Worm (Caenorhabditis elegans) whole organism, late embryonic: ENCODE measurements around the gene F37A8.2.
A peak's percentile ranks its signal among the peaks of the same experiment; 100 is the strongest.

Experiments used
- C38D4.7 ChIP-seq: fragments of 200-800 bp; sonication (Bioruptor generic); optimal IDR thresholded peaks from 2 replicates; lab custom pipeline; 2018; ENCODE audit warnings: mild to moderate bottlenecking, missing genetic modification characterization, moderate library complexity, missing compliant biosample characterization
- F13H6.1 ChIP-seq: sonication (generic microtip); optimal IDR thresholded peaks from 2 replicates; lab custom pipeline; 2016; ENCODE audit warnings: missing genetic modification characterization, missing compliant biosample characterization
- K02D7.2 ChIP-seq: sonication (generic microtip); optimal IDR thresholded peaks from 2 replicates; lab custom pipeline; 2017; ENCODE audit warnings: mild to moderate bottlenecking, missing genetic modification characterization, missing compliant biosample characterization
- K09A11.1 ChIP-seq: sonication (generic microtip); optimal IDR thresholded peaks from 2 replicates; lab custom pipeline; 2017; ENCODE audit warnings: antibody characterized with exemption, mild to moderate bottlenecking, missing genetic modification characterization, missing compliant biosample characterization; ENCODE audit not compliant: insufficient read depth
- ahr-1 ChIP-seq: sonication (generic microtip); optimal IDR thresholded peaks from 2 replicates; lab custom pipeline; 2016; ENCODE audit warnings: missing genetic modification characterization, missing compliant biosample characterization
- ceh-18 ChIP-seq: sonication (generic microtip); optimal IDR thresholded peaks from 2 replicates; lab custom pipeline; 2016; ENCODE audit warnings: missing genetic modification characterization, missing compliant biosample characterization
- ceh-19 ChIP-seq: fragments of 200-800 bp; sonication (Bioruptor generic); optimal IDR thresholded peaks from 2 replicates; lab custom pipeline; 2018; ENCODE audit warnings: mild to moderate bottlenecking, missing genetic modification characterization, missing compliant biosample characterization
- ceh-2 ChIP-seq: sonication (generic microtip); optimal IDR thresholded peaks from 2 replicates; lab custom pipeline; 2016; ENCODE audit warnings: missing genotype, missing genetic modification characterization, missing compliant biosample characterization
- ceh-31 ChIP-seq: sonication (generic microtip); optimal IDR thresholded peaks from 2 replicates; lab custom pipeline; 2016; ENCODE audit warnings: missing genetic modification characterization, missing compliant biosample characterization
- ceh-34 ChIP-seq: sonication (generic microtip); optimal IDR thresholded peaks from 2 replicates; lab custom pipeline; 2016; ENCODE audit warnings: mild to moderate bottlenecking, missing genetic modification characterization, missing compliant biosample characterization
- ceh-45 ChIP-seq: fragments of 200-800 bp; sonication (Bioruptor generic); IDR thresholded peaks from 2 replicates; pipeline ENCODE4 v1.3.6; 2022; ENCODE audit warnings: missing genetic modification reagents, missing genetic modification characterization, missing compliant biosample characterization
- che-1 ChIP-seq: sonication (generic microtip); optimal IDR thresholded peaks from 2 replicates; lab custom pipeline; 2016; ENCODE audit warnings: mild to moderate bottlenecking, missing genetic modification characterization, missing compliant biosample characterization
- dmd-4 ChIP-seq: sonication (generic microtip); optimal IDR thresholded peaks from 2 replicates; lab custom pipeline; 2016; ENCODE audit warnings: borderline replicate concordance, missing genetic modification characterization, missing compliant biosample characterization
- dve-1 ChIP-seq: sonication (generic microtip); optimal IDR thresholded peaks from 2 replicates; lab custom pipeline; 2017; ENCODE audit warnings: antibody characterized with exemption, mild to moderate bottlenecking, missing genetic modification characterization, missing compliant biosample characterization
- elt-2 ChIP-seq: sonication (generic microtip); optimal IDR thresholded peaks from 2 replicates; lab custom pipeline; 2016; ENCODE audit warnings: missing genetic modification reagents, missing genetic modification characterization, missing compliant biosample characterization
- elt-4 ChIP-seq: sonication (generic microtip); optimal IDR thresholded peaks from 2 replicates; lab custom pipeline; 2016; ENCODE audit warnings: missing genetic modification characterization, missing compliant biosample characterization
- ets-4 ChIP-seq: sonication (generic microtip); optimal IDR thresholded peaks from 2 replicates; lab custom pipeline; 2016; ENCODE audit warnings: missing genetic modification characterization, missing compliant biosample characterization
- fax-1 ChIP-seq: sonication (generic microtip); optimal IDR thresholded peaks from 2 replicates; lab custom pipeline; 2016; ENCODE audit warnings: missing genotype, missing genetic modification characterization, missing compliant biosample characterization
- fkh-10 ChIP-seq: fragments of 150-350 bp; optimal IDR thresholded peaks from 2 replicates; lab custom pipeline; 2014; ENCODE audit warnings: missing biosample characterization, missing genetic modification reagents, missing genetic modification characterization
- hlh-13 ChIP-seq: fragments of 200-800 bp; sonication (Bioruptor generic); optimal IDR thresholded peaks from 2 replicates; lab custom pipeline; 2018; ENCODE audit warnings: mild to moderate bottlenecking, missing genetic modification characterization, missing compliant biosample characterization
- hlh-30 ChIP-seq: sonication (generic microtip); optimal IDR thresholded peaks from 2 replicates; lab custom pipeline; 2017; ENCODE audit warnings: antibody characterized with exemption, missing genetic modification characterization, missing compliant biosample characterization; ENCODE audit not compliant: insufficient read depth
- hlh-6 ChIP-seq: sonication (generic microtip); optimal IDR thresholded peaks from 2 replicates; lab custom pipeline; 2016; ENCODE audit warnings: missing genotype, missing genetic modification characterization, missing compliant biosample characterization
- lin-11 ChIP-seq: fragments of 200-800 bp; sonication (Bioruptor generic); optimal IDR thresholded peaks from 2 replicates; lab custom pipeline; 2018; ENCODE audit warnings: mild to moderate bottlenecking, missing genetic modification characterization, missing compliant biosample characterization
- mec-3 ChIP-seq: sonication (generic microtip); optimal IDR thresholded peaks from 2 replicates; lab custom pipeline; 2016; ENCODE audit warnings: borderline replicate concordance, missing genetic modification characterization, missing compliant biosample characterization
- nfya-1 ChIP-seq: sonication (generic microtip); optimal IDR thresholded peaks from 2 replicates; lab custom pipeline; 2017; ENCODE audit warnings: missing genetic modification characterization, mild to moderate bottlenecking, missing compliant biosample characterization, antibody characterized with exemption, moderate library complexity
- odd-2 ChIP-seq: sonication (generic microtip); optimal IDR thresholded peaks from 2 replicates; lab custom pipeline; 2017; ENCODE audit warnings: antibody characterized with exemption, mild to moderate bottlenecking, missing genetic modification characterization, missing compliant biosample characterization
- pat-9 ChIP-seq: fragments of 200-800 bp; sonication (Bioruptor generic); optimal IDR thresholded peaks from 2 replicates; lab custom pipeline; 2018; ENCODE audit warnings: mild to moderate bottlenecking, missing genetic modification characterization, moderate library complexity, missing compliant biosample characterization
- pha-2 ChIP-seq: sonication (generic microtip); optimal IDR thresholded peaks from 2 replicates; lab custom pipeline; 2017; ENCODE audit warnings: mild to moderate bottlenecking, missing genetic modification characterization, missing compliant biosample characterization
- pqm-1 ChIP-seq: sonication (generic microtip); optimal IDR thresholded peaks from 2 replicates; lab custom pipeline; 2016; ENCODE audit warnings: missing genetic modification characterization, missing compliant biosample characterization
- rnt-1 ChIP-seq: sonication (generic microtip); optimal IDR thresholded peaks from 2 replicates; lab custom pipeline; 2016; ENCODE audit warnings: missing genetic modification characterization, missing compliant biosample characterization
- sdc-2 ChIP-seq: sonication (generic microtip); optimal IDR thresholded peaks from 2 replicates; lab custom pipeline; 2016; ENCODE audit warnings: missing genotype, missing genetic modification characterization, missing compliant biosample characterization
- sox-4 ChIP-seq: sonication (generic microtip); optimal IDR thresholded peaks from 2 replicates; lab custom pipeline; 2017; ENCODE audit warnings: mild to moderate bottlenecking, missing genetic modification characterization, inconsistent platforms, missing compliant biosample characterization
- tbx-2 ChIP-seq: sonication (generic microtip); optimal IDR thresholded peaks from 2 replicates; lab custom pipeline; 2016; ENCODE audit warnings: missing genetic modification characterization, missing compliant biosample characterization
- tbx-7 ChIP-seq: sonication (generic microtip); optimal IDR thresholded peaks from 2 replicates; lab custom pipeline; 2016; ENCODE audit warnings: missing genotype, missing genetic modification characterization, missing compliant biosample characterization
- ttx-3 ChIP-seq: sonication (generic microtip); optimal IDR thresholded peaks from 2 replicates; lab custom pipeline; 2016; ENCODE audit warnings: missing genetic modification reagents, missing genetic modification characterization, missing compliant biosample characterization
- unc-55 ChIP-seq: sonication (generic microtip); optimal IDR thresholded peaks from 2 replicates; lab custom pipeline; 2017; ENCODE audit warnings: missing biosample characterization, missing genetic modification reagents, missing genetic modification characterization
- unc-86 ChIP-seq: sonication (generic microtip); optimal IDR thresholded peaks from 2 replicates; lab custom pipeline; 2016; ENCODE audit warnings: missing genetic modification characterization, missing compliant biosample characterization

The F37A8.2 gene

ce11 chrIII:3954828-3955227, 23.5 kb upstream of the F37A8.2 start:
- TF ChIP-seq mec-3: no peak
- TF ChIP-seq C38D4.7 (GFP tag; lab: Kevin White, UChicago): no peak
- TF ChIP-seq hlh-6 (tag; lab: Kevin White, UChicago): no peak
- no peak for TF ChIP-seq F13H6.1 (tag; lab: Kevin White, UChicago)
- no peak for TF ChIP-seq K02D7.2 (tag; lab: Kevin White, UChicago)
- no peak for TF ChIP-seq unc-86 (tag; lab: Kevin White, UChicago)
- no peak for TF ChIP-seq ceh-31 (tag; lab: Kevin White, UChicago)
- TF ChIP-seq ahr-1: no peak
- no peak for TF ChIP-seq che-1
- TF ChIP-seq fkh-10 (GFP tag; lab: Kevin White, UChicago): no peak
- no peak for TF ChIP-seq tbx-7 (tag; lab: Kevin White, UChicago)
- TF ChIP-seq dmd-4 (tag; lab: Kevin White, UChicago): no peak
- TF ChIP-seq fax-1 (tag; lab: Kevin White, UChicago): no peak
- TF ChIP-seq odd-2 (tag; lab: Kevin White, UChicago): no peak
- no peak for TF ChIP-seq sox-4 (tag; lab: Kevin White, UChicago)
- TF ChIP-seq ets-4: no peak
- TF ChIP-seq ttx-3: no peak
- no peak for TF ChIP-seq hlh-13 (GFP tag; lab: Kevin White, UChicago)
- TF ChIP-seq ceh-2: no peak

ce11 chrIII:3954220-3954619, 22.9 kb upstream of the F37A8.2 start:
- no peak for TF ChIP-seq hlh-6 (tag; lab: Kevin White, UChicago)
- peak; percentile 50 for TF ChIP-seq hlh-30 (tag; lab: Kevin White, UChicago)

- TF ChIP-seq hlh-30 (tag; lab: Kevin White, UChicago) (peak; percentile 33), ceh-18 (tag; lab: Kevin White, UChicago) (peak; percentile 30), pat-9 (tag; lab: Kevin White, UChicago) (no peak), K09A11.1 (tag; lab: Kevin White, UChicago) (no peak), sdc-2 (tag; lab: Kevin White, UChicago) (no peak), ceh-34 (tag; lab: Kevin White, UChicago) (no peak), rnt-1 (tag; lab: Kevin White, UChicago) (peak; percentile 24), pqm-1 (tag; lab: Kevin White, UChicago) (no peak), ceh-45 (no peak), ceh-2 (no peak), tbx-2 (peak; percentile 7), unc-55 (GFP tag; lab: Kevin White, UChicago) (peak; percentile 59), ceh-31 (tag; lab: Kevin White, UChicago) (peak; percentile 40), nfya-1 (tag; lab: Kevin White, UChicago) (peak; percentile 54), ceh-19 (GFP tag; lab: Kevin White, UChicago) (no peak), unc-86 (tag; lab: Kevin White, UChicago) (no peak), mec-3 (no peak), pha-2 (tag; lab: Kevin White, UChicago) (no peak)
Measured at ce11 chrIII:3953235-3953634, 21.9 kb upstream of the F37A8.2 start.

ce11 chrIII:3952058-3952457, 20.7 kb upstream of the F37A8.2 start:
- peak; percentile 3 for TF ChIP-seq elt-2 (tag; lab: Kevin White, UChicago)
- no peak for TF ChIP-seq elt-4

- no peak for TF ChIP-seq lin-11 (tag; lab: Kevin White, UChicago)
- TF ChIP-seq che-1: no peak
- TF ChIP-seq dve-1: no peak
- no peak for TF ChIP-seq tbx-2
- TF ChIP-seq fkh-10 (GFP tag; lab: Kevin White, UChicago): no peak
Measured at ce11 chrIII:3935808-3936207, 4.5 kb upstream of the F37A8.2 start, which contains the start of gene npl-10. TSS of gene npl-10 (minus strand) at chrIII:3935908.
